Fruit fly (Drosophila melanogaster) Kc167 (cell line): ENCODE measurements around the gene beta-PheRS.

Experiments
- Myc ChIP-seq: fragments of >200 bp; optimal IDR thresholded peaks from 2 replicates; lab custom pipeline; 2017; ENCODE audit warnings: missing external identifiers
- Sin3A ChIP-seq: fragments of >200 bp; optimal IDR thresholded peaks from 2 replicates; lab custom pipeline; 2018; ENCODE audit warnings: missing external identifiers
- h ChIP-seq: fragments of >200 bp; optimal IDR thresholded peaks from 3 replicates; lab custom pipeline; 2018; ENCODE audit warnings: missing external identifiers
- insv ChIP-seq: fragments of >200 bp; optimal IDR thresholded peaks from 3 replicates; lab custom pipeline; 2018; ENCODE audit warnings: missing external identifiers
- psq ChIP-seq: fragments of >200 bp; optimal IDR thresholded peaks from 2 replicates; lab custom pipeline; 2017; ENCODE audit warnings: missing external identifiers
- ttk ChIP-seq: sonication (Bioruptor generic); optimal IDR thresholded peaks from 2 replicates; lab custom pipeline; 2017; ENCODE audit warnings: missing external identifiers

beta-PheRS gene

dm6 chr3R:24252494-24252893 lies at the start of gene beta-PheRS:
beta-PheRS (minus strand) TSS chr3R:24252679.
- TF ChIP-seq Myc (lab: Kevin White, UChicago) (no peak), Sin3A (lab: Kevin White, UChicago) (no peak), psq (lab: Kevin White, UChicago) (no peak), ttk (lab: Kevin White, UChicago) (no peak), insv (no peak), h (no peak)

DNA sequence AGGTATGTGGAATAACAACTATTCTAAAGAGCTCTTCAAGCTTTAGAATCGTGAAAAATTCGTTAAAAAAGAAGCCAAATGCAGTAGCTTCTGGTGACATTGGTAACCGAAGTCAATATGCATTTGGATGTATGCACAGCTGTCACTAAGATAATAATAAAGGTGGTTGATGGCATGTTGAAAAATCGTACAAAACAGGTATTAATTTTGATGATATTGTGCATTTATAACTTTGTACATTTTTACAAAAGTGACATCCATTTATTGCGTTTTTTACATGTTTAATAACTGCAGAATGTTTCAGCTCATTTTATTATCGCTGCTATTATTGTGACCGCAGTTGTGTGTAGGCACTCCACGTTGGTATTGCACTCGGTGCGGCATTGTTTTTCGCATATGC lies 49.0 kb upstream of the beta-PheRS start:
- TF ChIP-seq insv = no peak
- no peak for TF ChIP-seq h
- TF ChIP-seq ttk (lab: Kevin White, UChicago) = no peak
- TF ChIP-seq Sin3A (lab: Kevin White, UChicago) = no peak
- no peak for TF ChIP-seq psq (lab: Kevin White, UChicago)
- TF ChIP-seq Myc (lab: Kevin White, UChicago) = no peak

DNA sequence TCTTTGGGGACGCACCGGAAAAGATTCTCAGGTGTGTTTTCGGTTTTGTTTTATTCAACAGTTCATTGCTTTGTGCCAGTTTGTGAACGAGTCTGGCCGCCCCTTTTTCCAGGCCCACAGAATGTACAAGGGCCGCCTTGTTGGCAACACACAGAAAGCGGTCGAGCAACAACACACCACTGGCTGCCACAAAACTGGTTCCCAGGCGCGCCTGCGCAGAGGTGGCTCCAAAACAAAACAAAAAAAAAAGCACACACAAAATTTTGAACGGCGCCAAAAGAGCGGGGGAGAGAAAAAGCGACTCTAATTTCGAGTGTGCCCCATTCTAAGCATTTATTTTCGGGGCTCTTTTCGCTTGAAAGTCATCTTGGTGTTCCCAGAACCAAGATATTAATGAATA lies 46.7 kb upstream of the beta-PheRS start:
- no peak for TF ChIP-seq h
- no peak for TF ChIP-seq psq (lab: Kevin White, UChicago)
- TF ChIP-seq Myc (lab: Kevin White, UChicago) = no peak

DNA sequence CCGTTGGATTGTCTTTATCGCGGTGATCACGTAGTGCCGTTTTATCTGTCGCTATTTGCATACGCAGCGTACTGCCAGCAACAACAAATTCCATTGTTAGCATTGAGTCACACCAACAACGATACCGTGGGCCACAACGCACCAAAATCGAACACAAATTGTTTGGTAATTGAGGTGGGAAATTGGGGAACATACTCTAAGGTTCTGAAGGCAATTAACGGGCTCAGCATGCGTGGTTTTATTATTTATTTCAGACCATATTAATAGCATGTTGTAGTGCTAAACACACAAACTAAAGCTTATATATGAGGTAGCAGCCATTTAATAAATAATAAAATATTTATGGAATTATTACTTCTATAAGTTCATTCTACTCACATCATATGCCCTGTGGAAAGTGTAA lies 46.1 kb upstream of the beta-PheRS start:
- TF ChIP-seq psq (lab: Kevin White, UChicago) (no peak), Myc (lab: Kevin White, UChicago) (no peak), h (no peak), Sin3A (lab: Kevin White, UChicago) (no peak), insv (no peak), ttk (lab: Kevin White, UChicago) (no peak)

dm6 chr3R:24297444-24298146 lies 45.1 kb upstream of the beta-PheRS start:
- no peak for TF ChIP-seq Myc (lab: Kevin White, UChicago)
- no peak for TF ChIP-seq psq (lab: Kevin White, UChicago)
- TF ChIP-seq Sin3A (lab: Kevin White, UChicago) = no peak
- no peak for TF ChIP-seq insv
- no peak for TF ChIP-seq ttk (lab: Kevin White, UChicago)
- no peak for TF ChIP-seq h

dm6 chr3R:24296913-24297312 lies 44.4 kb upstream of the beta-PheRS start:
- TF ChIP-seq Sin3A (lab: Kevin White, UChicago) (no peak), psq (lab: Kevin White, UChicago) (no peak), insv (no peak)

DNA sequence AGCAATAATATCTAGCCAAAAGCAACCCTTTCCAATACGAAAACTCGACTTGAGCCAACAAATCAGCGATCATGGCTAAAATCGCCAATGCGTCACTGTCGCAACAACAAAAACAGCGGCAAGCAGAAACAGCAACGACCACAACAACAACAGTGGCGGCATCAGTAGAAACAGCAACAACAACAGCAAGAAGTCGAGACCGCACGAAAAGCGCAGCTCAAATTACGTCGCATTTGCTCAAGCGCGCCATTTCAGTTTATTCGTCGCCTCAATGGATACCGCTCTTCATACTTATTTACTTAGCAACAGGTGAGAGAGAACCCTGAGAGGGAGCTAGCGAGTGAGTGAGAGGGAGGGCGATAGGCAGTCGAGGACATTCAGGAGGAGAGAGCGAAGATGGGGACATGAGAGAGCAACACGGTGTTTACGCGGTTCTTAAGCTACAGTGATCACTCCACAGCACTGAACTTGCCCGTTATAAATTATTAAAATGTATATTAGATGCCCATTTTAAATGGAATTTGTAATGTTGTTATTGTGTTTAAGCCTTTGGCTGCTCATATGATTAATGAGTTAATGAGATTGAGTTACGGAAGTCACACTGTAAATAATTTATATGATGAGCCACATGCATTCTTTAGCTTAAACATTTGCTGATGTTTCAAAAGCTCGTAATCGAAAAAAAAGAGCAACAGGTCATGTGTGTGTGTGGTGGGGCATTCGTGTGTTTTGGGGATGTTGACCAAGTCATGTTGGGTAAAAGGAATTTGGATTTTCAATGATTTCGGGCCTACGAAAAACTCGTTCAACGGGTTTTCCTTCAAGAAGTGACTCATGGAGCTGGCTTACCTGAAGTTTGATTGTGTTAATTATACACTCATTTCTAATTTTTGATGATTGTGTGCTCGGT lies 43.3 kb upstream of the beta-PheRS start:
- TF ChIP-seq Sin3A (lab: Kevin White, UChicago) (no peak), Myc (lab: Kevin White, UChicago) (no peak), ttk (lab: Kevin White, UChicago) (no peak), h (no peak), psq (lab: Kevin White, UChicago) (no peak), insv (no peak)

- TF ChIP-seq h = no peak
- no peak for TF ChIP-seq psq (lab: Kevin White, UChicago)
- TF ChIP-seq Myc (lab: Kevin White, UChicago) = no peak
- no peak for TF ChIP-seq ttk (lab: Kevin White, UChicago)
- TF ChIP-seq insv = no peak
- no peak for TF ChIP-seq Sin3A (lab: Kevin White, UChicago)
Observed at dm6 chr3R:24294784-24295555, 42.5 kb upstream of the beta-PheRS start, which contains the start of gene crb. crb (plus strand) TSS chr3R:24295078.

dm6 chr3R:24294299-24294698 lies 41.8 kb upstream of the beta-PheRS start, which contains the start of gene CG5715:
CG5715 (minus strand) TSS chr3R:24294399.
- TF ChIP-seq insv (no peak), psq (lab: Kevin White, UChicago) (no peak), Myc (lab: Kevin White, UChicago) (no peak), ttk (lab: Kevin White, UChicago) (no peak), Sin3A (lab: Kevin White, UChicago) (no peak), h (no peak)

DNA sequence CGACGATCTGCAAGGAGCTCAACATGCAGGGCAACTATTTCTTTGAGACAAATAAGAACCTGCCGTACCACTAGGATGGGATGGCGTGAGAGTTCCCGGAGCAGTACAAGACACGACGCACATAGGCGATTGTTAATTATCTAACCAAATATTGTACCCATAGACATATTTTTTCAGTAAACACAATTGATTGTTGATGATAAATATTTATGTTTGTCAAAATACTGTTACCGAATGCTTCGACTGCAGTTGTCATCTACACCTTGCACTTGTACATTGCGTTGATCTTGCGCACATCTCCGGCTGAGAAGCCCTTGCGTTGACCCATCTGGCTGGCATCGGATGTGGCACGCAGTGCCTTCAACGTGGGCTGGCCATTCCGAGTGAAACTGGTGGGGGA lies 40.7 kb upstream of the beta-PheRS start:
- TF ChIP-seq psq (lab: Kevin White, UChicago) (no peak), Sin3A (lab: Kevin White, UChicago) (no peak), h (no peak), insv (no peak), ttk (lab: Kevin White, UChicago) (no peak), Myc (lab: Kevin White, UChicago) (no peak)

- TF ChIP-seq Sin3A (lab: Kevin White, UChicago) = no peak
Observed at dm6 chr3R:24289768-24290349, 37.4 kb upstream of the beta-PheRS start, which contains the start of the genes CG34290 and Uck. CG34290 (minus strand) TSS chr3R:24289818. Uck (plus strand) TSS chr3R:24290172.
